Fruit fly (Drosophila melanogaster) whole organism, embryonic: Measurements from ENCODE around the gene CG43249.

ENCODE experiments used
- B-H2 ChIP-seq: fragments of 200-800 bp; sonication (Bioruptor generic); optimal IDR thresholded peaks from 2 replicates; lab custom pipeline; 2018; ENCODE audit warnings: missing biosample characterization, mild to moderate bottlenecking, missing genetic modification characterization
- CG10565 ChIP-seq: fragments of 200-800 bp; sonication (Bioruptor generic); optimal IDR thresholded peaks from 3 replicates; lab custom pipeline; 2016; ENCODE audit warnings: missing biosample characterization, mild to moderate bottlenecking, missing genetic modification characterization
- CG10979 ChIP-seq: fragments of 200-800 bp; sonication (Bioruptor generic); optimal IDR thresholded peaks from 2 replicates; lab custom pipeline; 2018; ENCODE audit warnings: missing biosample characterization, mild to moderate bottlenecking, missing genetic modification characterization, moderate library complexity
- CG11560 ChIP-seq: fragments of 200-800 bp; sonication (Bioruptor generic); IDR thresholded peaks from 3 replicates; pipeline ENCODE4 v1.3.6; 2022; ENCODE audit warnings: missing biosample characterization, missing genetic modification characterization
- CG14860 ChIP-seq: fragments of 200-800 bp; sonication (Bioruptor generic); IDR thresholded peaks from 3 replicates; pipeline ENCODE4 v1.3.6; 2022; ENCODE audit warnings: missing biosample characterization, missing genetic modification characterization; ENCODE audit not compliant: partially characterized antibody
- CG17186 ChIP-seq: fragments of 200-800 bp; sonication (Bioruptor generic); optimal IDR thresholded peaks from 3 replicates; lab custom pipeline; 2017; ENCODE audit warnings: missing biosample characterization, missing genetic modification reagents, missing genetic modification characterization
- CG31365 ChIP-seq: fragments of 200-800 bp; sonication (Bioruptor generic); optimal IDR thresholded peaks from 2 replicates; lab custom pipeline; 2018; ENCODE audit warnings: missing biosample characterization, mild to moderate bottlenecking, missing genetic modification characterization
- CG32532 ChIP-seq: fragments of 200-800 bp; sonication (Bioruptor generic); IDR thresholded peaks from 2 replicates; pipeline ENCODE4 v1.3.6; 2022; ENCODE audit warnings: missing biosample characterization, missing genetic modification characterization
- CG5245 ChIP-seq: fragments of 200-800 bp; sonication (Bioruptor generic); optimal IDR thresholded peaks from 3 replicates; lab custom pipeline; 2016; ENCODE audit warnings: missing biosample characterization, missing genetic modification characterization
- CG7372 ChIP-seq: fragments of 200-800 bp; sonication (Bioruptor generic); IDR thresholded peaks from 2 replicates; pipeline ENCODE4 v1.3.6; 2022; ENCODE audit warnings: missing biosample characterization, missing genetic modification characterization
- Deaf1 ChIP-seq: fragments of 200-800 bp; optimal IDR thresholded peaks from 3 replicates; lab custom pipeline; 2019; ENCODE audit warnings: missing biosample characterization, mild to moderate bottlenecking, missing genetic modification characterization, moderate library complexity
- HmgZ ChIP-seq: fragments of 200-800 bp; sonication (Bioruptor generic); optimal IDR thresholded peaks from 2 replicates; lab custom pipeline; 2018; ENCODE audit warnings: missing biosample characterization, mild to moderate bottlenecking, missing genetic modification characterization
- Lim3 ChIP-seq: fragments of 200-800 bp; sonication (Bioruptor generic); IDR thresholded peaks from 2 replicates; pipeline ENCODE4 v1.3.6; 2022; ENCODE audit warnings: missing biosample characterization, missing genetic modification characterization
- MBD-R2 ChIP-seq: fragments of 200-800 bp; sonication (Bioruptor generic); IDR thresholded peaks from 2 replicates; pipeline ENCODE4 v1.3.6; 2022; ENCODE audit warnings: missing biosample characterization, missing genetic modification characterization
- Opbp ChIP-seq: fragments of 200-800 bp; sonication (Bioruptor generic); IDR thresholded peaks from 3 replicates; pipeline ENCODE4 v1.3.6; 2022; ENCODE audit warnings: missing biosample characterization, missing genetic modification characterization; ENCODE audit not compliant: partially characterized antibody
- Rx ChIP-seq: fragments of 200-800 bp; sonication (Bioruptor generic); IDR thresholded peaks from 2 replicates; pipeline ENCODE4 v1.3.6; 2022; ENCODE audit warnings: missing biosample characterization, missing genetic modification characterization
- TFAM ChIP-seq: fragments of 200-800 bp; sonication (Bioruptor generic); optimal IDR thresholded peaks from 2 replicates; lab custom pipeline; 2017; ENCODE audit warnings: missing biosample characterization, missing genetic modification characterization, inconsistent platforms
- amos ChIP-seq: fragments of 200-800 bp; sonication (Bioruptor generic); IDR thresholded peaks from 2 replicates; pipeline ENCODE4 v1.3.6; 2022; ENCODE audit warnings: missing biosample characterization, missing genetic modification characterization; ENCODE audit not compliant: partially characterized antibody
- ash1 ChIP-seq: fragments of 200-800 bp; sonication (Bioruptor generic); optimal IDR thresholded peaks from 2 replicates; lab custom pipeline; 2018; ENCODE audit warnings: missing biosample characterization, mild to moderate bottlenecking, missing genetic modification characterization
- chinmo ChIP-seq: fragments of 200-800 bp; sonication (Bioruptor generic); IDR thresholded peaks from 4 replicates; pipeline ENCODE4 v1.3.6; 2022; ENCODE audit warnings: missing biosample characterization, missing genetic modification characterization; ENCODE audit not compliant: partially characterized antibody
- dpn ChIP-seq, 2 experiments: fragments of 200-800 bp; sonication (Bioruptor generic); optimal IDR thresholded peaks; 3 replicates each; lab custom pipeline; 2016; ENCODE audit warnings: missing biosample characterization in 2 of 2, missing genetic modification characterization in 2 of 2
- lab ChIP-seq: fragments of 200-800 bp; sonication (Bioruptor generic); optimal IDR thresholded peaks from 3 replicates; lab custom pipeline; 2017; ENCODE audit warnings: missing biosample characterization, missing genetic modification characterization, mild to moderate bottlenecking, moderate library complexity, missing genetic modification reagents
- lov ChIP-seq, 2 experiments: fragments of 200-800 bp in 1 of 2; fragments of >200 bp in 1 of 2; sonication (Bioruptor generic) in 1 of 2; IDR thresholded peaks in 1 of 2; optimal IDR thresholded peaks in 1 of 2; 2 replicates in 1 of 2; 3 replicates in 1 of 2; pipeline versions ENCODE4 v1.3.6 to Lab custom; 2017 to 2022; ENCODE audit warnings: missing biosample characterization in 1 of 2, missing genetic modification characterization in 1 of 2
- nerfin-2 ChIP-seq: fragments of 200-800 bp; sonication (Bioruptor generic); IDR thresholded peaks from 2 replicates; pipeline ENCODE4 v1.3.6; 2022; ENCODE audit warnings: missing biosample characterization, missing genetic modification characterization; ENCODE audit not compliant: partially characterized antibody
- onecut ChIP-seq: fragments of 200-800 bp; sonication (Bioruptor generic); IDR thresholded peaks from 2 replicates; pipeline ENCODE4 v1.3.6; 2022; ENCODE audit warnings: missing biosample characterization, missing genetic modification characterization
- p53 ChIP-seq: fragments of 200-800 bp; sonication (Bioruptor generic); optimal IDR thresholded peaks from 2 replicates; lab custom pipeline; 2016; ENCODE audit warnings: missing biosample characterization, missing genetic modification characterization
- pho ChIP-seq: fragments of 200-800 bp; sonication (Bioruptor generic); optimal IDR thresholded peaks from 2 replicates; lab custom pipeline; 2016; ENCODE audit warnings: missing biosample characterization, missing genetic modification characterization
- row ChIP-seq: fragments of 200-800 bp; sonication (Bioruptor generic); IDR thresholded peaks from 3 replicates; pipeline ENCODE4 v1.3.6; 2022; ENCODE audit warnings: missing biosample characterization, missing genetic modification characterization
- slbo ChIP-seq: fragments of 200-800 bp; sonication (Bioruptor generic); IDR thresholded peaks from 2 replicates; pipeline ENCODE4 v1.3.6; 2022; ENCODE audit warnings: missing biosample characterization, missing genetic modification characterization
- sug ChIP-seq: fragments of 200-800 bp; optimal IDR thresholded peaks from 2 replicates; lab custom pipeline; 2019; ENCODE audit warnings: missing biosample characterization, mild to moderate bottlenecking, missing genetic modification characterization, moderate library complexity
- trh ChIP-seq: fragments of 200-800 bp; sonication (Bioruptor generic); optimal IDR thresholded peaks from 2 replicates; lab custom pipeline; 2016; ENCODE audit warnings: missing biosample characterization, missing genetic modification characterization
- tup ChIP-seq: fragments of 200-800 bp; sonication (Bioruptor generic); optimal IDR thresholded peaks from 2 replicates; lab custom pipeline; 2016; ENCODE audit warnings: missing biosample characterization, mild to moderate bottlenecking, missing genetic modification characterization, moderate library complexity
- z ChIP-seq: fragments of 200-800 bp; sonication (Bioruptor generic); IDR thresholded peaks from 3 replicates; pipeline ENCODE4 v1.3.6; 2022; ENCODE audit warnings: missing biosample characterization, missing genetic modification characterization

CG43249 gene

DNA sequence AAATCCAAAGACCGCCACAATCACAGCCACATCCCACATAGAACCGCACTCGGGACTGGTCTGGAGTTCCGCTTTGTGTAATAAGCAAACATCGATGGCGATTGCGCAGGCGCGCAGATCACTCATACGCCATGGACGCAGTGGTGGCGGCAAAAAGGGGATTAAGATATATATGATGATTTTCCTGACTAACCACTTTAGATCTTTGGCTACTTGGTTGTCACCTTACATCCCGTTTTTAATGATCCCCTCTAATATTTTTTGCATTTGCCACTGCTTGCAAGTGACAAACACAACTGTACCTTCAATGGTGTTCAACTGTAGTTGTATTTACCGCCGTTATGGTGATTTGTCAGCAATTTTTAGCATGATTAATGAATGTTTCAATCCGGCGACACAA, 5.9 kb downstream of the CG43249 start (continued):
- no peak for TF ChIP-seq Lim3 (GFP tag; lab: Robert Waterston, UW)
- TF ChIP-seq CG14860 (GFP tag; lab: Robert Waterston, UW) = no peak
- TF ChIP-seq p53 (GFP tag; lab: Kevin White, UChicago) = no peak
- TF ChIP-seq trh (GFP tag; lab: Kevin White, UChicago) = no peak
- no peak for TF ChIP-seq CG10979 (tag; lab: Kevin White, UChicago)
- 0 out of 2 replicates have a peak, but pooled peaks have one; percentile 11 for TF ChIP-seq CG7372
- TF ChIP-seq HmgZ (tag; lab: Kevin White, UChicago) = no peak
- no peak for TF ChIP-seq dpn (GFP tag; optimal IDR thresholded peaks at IDR 0.05; lab: Kevin White, UChicago)
- no peak for TF ChIP-seq CG31365 (tag; lab: Kevin White, UChicago)
- TF ChIP-seq CG32532 = 0 out of 2 replicates have a peak, but pooled peaks have one; percentile 6
- TF ChIP-seq Opbp (GFP tag; lab: Robert Waterston, UW) = no peak
- TF ChIP-seq Rx (GFP tag; lab: Robert Waterston, UW) = no peak
- TF ChIP-seq slbo = peak; percentile 72
- no peak for TF ChIP-seq CG11560
- no peak for TF ChIP-seq CG10565 (GFP tag; lab: Kevin White, UChicago)
- no peak for TF ChIP-seq z
- TF ChIP-seq nerfin-2 (GFP tag; lab: Robert Waterston, UW) = no peak
- TF ChIP-seq lab = peak; percentile 72
- TF ChIP-seq row (GFP tag; lab: Robert Waterston, UW) = peak; percentile 40; the same call in 1 of the 3 replicates
- TF ChIP-seq TFAM (GFP tag; lab: Kevin White, UChicago) = no peak
- no peak for TF ChIP-seq CG17186

DNA sequence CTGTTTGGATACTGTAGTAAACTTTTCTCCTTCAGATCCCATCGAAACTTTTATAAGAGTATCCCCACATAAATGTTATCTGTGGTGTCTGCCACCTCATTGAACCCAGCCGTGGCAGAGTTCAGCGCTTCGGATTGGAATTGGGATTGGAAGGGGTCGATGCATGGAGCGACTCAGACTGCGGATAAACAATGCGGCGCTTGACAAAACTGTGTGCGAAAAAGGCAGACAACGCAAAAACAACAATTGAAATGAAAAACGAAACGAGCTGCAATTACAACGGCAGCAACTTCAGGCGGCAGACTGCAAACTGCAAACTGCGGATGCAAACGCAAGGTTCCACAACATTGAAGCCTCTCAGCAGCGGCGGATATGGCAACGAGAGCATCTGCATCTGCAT, 9.9 kb downstream of the CG43249 start, which contains the start of gene CG13062:
CG13062 (plus strand) TSS at position 301 of the 400 bp plus-strand sequence.
- no peak for TF ChIP-seq lov (optimal IDR thresholded peaks at IDR 0.05; lab: Kevin White, UChicago)
- TF ChIP-seq lov (GFP tag; IDR thresholded peaks at IDR 0.05; lab: Robert Waterston, UW) = 0 out of 3 replicates have a peak, but pooled peaks have one; percentile 22
- no peak for TF ChIP-seq CG5245 (GFP tag; lab: Kevin White, UChicago)

DNA sequence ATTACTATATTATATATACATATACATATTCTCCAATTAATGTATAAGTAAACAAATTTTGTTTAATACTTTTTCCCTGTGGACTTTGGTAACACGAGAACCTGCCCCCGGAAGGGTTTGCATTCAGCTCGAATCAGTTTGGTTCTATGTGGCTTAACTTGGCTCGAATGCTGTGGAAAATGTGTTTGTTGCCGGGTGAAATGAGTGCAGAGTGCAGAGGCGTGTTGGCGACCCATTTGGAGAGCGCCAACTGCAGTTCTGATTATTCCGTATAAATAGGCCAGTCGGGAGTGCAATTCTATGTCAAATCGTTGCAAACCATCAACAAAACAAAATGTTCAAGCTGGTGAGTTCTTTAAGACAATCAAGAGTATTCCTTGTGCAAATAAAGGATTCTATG, 13.6 kb downstream of the CG43249 start, which contains the start of gene Nplp3:
Nplp3 (plus strand) TSS at position 301 of the 400 bp plus-strand sequence.
- TF ChIP-seq pho (GFP tag; lab: Kevin White, UChicago) (no peak), amos (no peak), MBD-R2 (GFP tag; lab: Robert Waterston, UW) (no peak), ash1 (GFP tag; lab: Kevin White, UChicago) (no peak), tup (GFP tag; lab: Kevin White, UChicago) (no peak), B-H2 (GFP tag; lab: Kevin White, UChicago) (no peak), sug (tag; lab: Kevin White, UChicago) (no peak)

DNA sequence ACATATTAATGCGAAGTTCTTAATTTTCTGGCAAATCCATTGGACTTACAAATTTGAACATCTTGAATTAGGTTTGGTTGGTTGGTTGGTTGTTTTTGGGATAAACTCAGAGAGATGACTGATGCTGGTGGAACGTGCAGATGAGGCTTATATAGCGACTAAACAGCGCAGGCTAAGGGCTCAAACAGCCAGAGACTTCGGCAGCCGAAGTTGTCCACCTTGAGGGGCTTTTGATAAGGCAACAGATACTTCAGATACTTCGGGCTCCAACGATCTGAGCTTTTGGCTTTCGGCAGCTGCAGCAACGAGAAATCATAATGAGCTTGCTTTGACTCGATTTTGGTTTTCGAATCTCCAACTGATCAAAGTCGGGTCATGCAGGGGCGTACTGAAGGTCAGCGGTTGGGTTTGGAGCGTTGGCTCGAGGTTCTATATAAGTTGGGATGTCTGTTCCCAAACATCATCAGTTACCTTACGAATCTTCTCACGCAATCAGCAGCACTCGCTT, 15.4 kb downstream of the CG43249 start, which contains the start of the genes CG13041 and CG13060:
CG13041 (minus strand) TSS at position 128 of the 508 bp plus-strand sequence.
CG13060 (plus strand) TSS at position 458 of the 508 bp plus-strand sequence.
- TF ChIP-seq onecut (GFP tag; lab: Robert Waterston, UW) = no peak
- TF ChIP-seq CG10979 (tag; lab: Kevin White, UChicago) = no peak
- 0 out of 4 replicates have a peak, but pooled peaks have one; percentile 61 for TF ChIP-seq chinmo (GFP tag; lab: Robert Waterston, UW)
- TF ChIP-seq Deaf1 (tag; lab: Kevin White, UChicago) = peak; percentile 68
